Worm (Caenorhabditis elegans) whole organism, L3 larva: ENCODE measurements around the gene ZC443.4.

ENCODE experiments used
- ama-1 ChIP-seq: fragments of 150-350 bp; optimal IDR thresholded peaks from 2 replicates; lab custom pipeline; 2018
- lin-15B ChIP-seq: fragments of 150-350 bp; optimal IDR thresholded peaks from 2 replicates; lab custom pipeline; 2014; ENCODE audit warnings: missing biosample characterization, missing genetic modification characterization
- sea-2 ChIP-seq: fragments of 150-350 bp; sonication (generic microtip); optimal IDR thresholded peaks from 4 replicates; lab custom pipeline; 2014; ENCODE audit warnings: missing biosample characterization, missing genetic modification reagents, missing genetic modification characterization
- snpc-4 ChIP-seq: fragments of 150-350 bp; optimal IDR thresholded peaks from 2 replicates; lab custom pipeline; 2014; ENCODE audit warnings: missing biosample characterization, missing genetic modification characterization
- unc-39 ChIP-seq: sonication (generic microtip); optimal IDR thresholded peaks from 4 replicates; lab custom pipeline; 2017; ENCODE audit warnings: missing biosample characterization, missing genetic modification characterization
- unc-62 ChIP-seq: fragments of 150-350 bp; sonication (generic microtip); optimal IDR thresholded peaks from 4 replicates; lab custom pipeline; 2014; ENCODE audit warnings: missing biosample characterization, missing genetic modification reagents, missing genetic modification characterization

DNA sequence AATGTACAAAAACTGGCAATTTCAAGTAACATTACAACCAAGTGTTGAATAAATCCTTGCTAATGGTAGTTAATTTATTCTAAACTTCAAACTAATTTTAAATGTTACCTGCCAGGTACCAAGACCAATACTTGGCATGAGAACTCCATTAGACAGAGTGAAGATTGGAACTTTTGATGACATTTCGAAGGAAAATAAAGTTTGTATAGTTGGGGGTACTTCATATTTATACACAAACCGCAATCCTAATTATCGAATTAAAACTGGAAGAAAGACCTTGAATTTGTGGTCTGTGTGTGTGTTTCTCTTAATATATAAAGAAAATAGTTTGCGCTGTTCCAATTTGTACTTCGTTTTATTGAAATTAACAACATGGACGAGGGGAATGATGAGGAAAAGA, 9.8 kb downstream of the ZC443.4 start, which contains the start of gene ZC443.1:
- TF ChIP-seq lin-15B (no peak), unc-39 (tag; lab: Kevin White, UChicago) (no peak), sea-2 (GFP tag; lab: Kevin White, UChicago) (no peak), unc-62 (GFP tag; lab: Kevin White, UChicago) (no peak), ama-1 (lab: Kevin White, UChicago) (no peak), snpc-4 (tag; lab: Kevin White, UChicago) (no peak)
